Worm (Caenorhabditis elegans) whole organism, L3 larva: ENCODE data around the gene pxd-1.

Experiments
- R02D3.7 ChIP-seq: fragments of 150-350 bp; optimal IDR thresholded peaks from 2 replicates; lab custom pipeline; 2014; ENCODE audit warnings: missing biosample characterization, missing genetic modification characterization
- fkh-10 ChIP-seq: sonication (generic microtip); optimal IDR thresholded peaks from 2 replicates; lab custom pipeline; 2017; ENCODE audit warnings: missing biosample characterization, missing genetic modification reagents, missing genetic modification characterization
- mdl-1 ChIP-seq: fragments of 150-350 bp; optimal IDR thresholded peaks from 2 replicates; lab custom pipeline; 2014; ENCODE audit warnings: missing biosample characterization, missing genetic modification characterization
- nhr-77 ChIP-seq: fragments of 150-350 bp; optimal IDR thresholded peaks from 2 replicates; lab custom pipeline; 2014; ENCODE audit warnings: missing biosample characterization, missing genetic modification characterization
- pha-4 ChIP-seq: fragments of 150-350 bp; optimal IDR thresholded peaks from 2 replicates; lab custom pipeline; 2014; ENCODE audit warnings: missing biosample characterization, missing genetic modification reagents, missing genetic modification characterization
- ztf-4 ChIP-seq: fragments of 150-350 bp; optimal IDR thresholded peaks from 2 replicates; lab custom pipeline; 2014; ENCODE audit warnings: missing biosample characterization, missing genetic modification characterization

- TF ChIP-seq R02D3.7 (tag; lab: Kevin White, UChicago) (no peak), fkh-10 (no peak), nhr-77 (tag; lab: Kevin White, UChicago) (no peak), pha-4 (tag; lab: Kevin White, UChicago) (peak; percentile 88), ztf-4 (tag; lab: Kevin White, UChicago) (no peak), mdl-1 (tag; lab: Kevin White, UChicago) (no peak)
Observed at ce11 chrIII:3984049-3984484, 21.9 kb upstream of the pxd-1 start.
